Fruit fly (Drosophila melanogaster) whole organism, embryonic: ENCODE data around the gene CG13250.
A peak's percentile ranks its signal among the peaks of the same experiment; 100 is the strongest.

Experiments
- Atf6 ChIP-seq: fragments of 200-800 bp; sonication (Bioruptor generic); IDR thresholded peaks from 2 replicates; pipeline ENCODE4 v1.3.6; 2022; ENCODE audit warnings: missing biosample characterization, missing genetic modification characterization
- CG10366 ChIP-seq: fragments of 200-800 bp; sonication (Bioruptor generic); IDR thresholded peaks from 2 replicates; pipeline ENCODE4 v1.3.6; 2022; ENCODE audit warnings: missing biosample characterization, missing genetic modification characterization
- CG10462 ChIP-seq: fragments of 200-800 bp; sonication (Bioruptor generic); optimal IDR thresholded peaks from 2 replicates; lab custom pipeline; 2016; ENCODE audit warnings: missing biosample characterization, missing genetic modification characterization
- CG10979 ChIP-seq: fragments of 200-800 bp; sonication (Bioruptor generic); optimal IDR thresholded peaks from 2 replicates; lab custom pipeline; 2018; ENCODE audit warnings: missing biosample characterization, mild to moderate bottlenecking, missing genetic modification characterization, moderate library complexity
- CG12104 ChIP-seq: fragments of 200-800 bp; sonication (Bioruptor generic); optimal IDR thresholded peaks from 3 replicates; lab custom pipeline; 2016; ENCODE audit warnings: missing biosample characterization, missing genetic modification characterization
- CG1233 ChIP-seq: fragments of 200-800 bp; sonication (Bioruptor generic); optimal IDR thresholded peaks from 4 replicates; lab custom pipeline; 2018; ENCODE audit warnings: missing biosample characterization, mild to moderate bottlenecking, missing genetic modification characterization
- CG13287 ChIP-seq: fragments of 200-800 bp; sonication (Bioruptor generic); IDR thresholded peaks from 2 replicates; pipeline ENCODE4 v1.3.6; 2022; ENCODE audit warnings: missing biosample characterization, missing genetic modification characterization; ENCODE audit not compliant: partially characterized antibody
- CG13624 ChIP-seq: fragments of 200-800 bp; sonication (Bioruptor generic); optimal IDR thresholded peaks from 2 replicates; lab custom pipeline; 2016; ENCODE audit warnings: missing biosample characterization, missing genetic modification characterization
- CG15514 ChIP-seq: fragments of 200-800 bp; sonication (Bioruptor generic); optimal IDR thresholded peaks from 3 replicates; lab custom pipeline; 2017; ENCODE audit warnings: missing biosample characterization, missing genetic modification characterization, mild to moderate bottlenecking, moderate library complexity, missing genetic modification reagents
- CG15696 ChIP-seq: fragments of 200-800 bp; sonication (Bioruptor generic); optimal IDR thresholded peaks from 2 replicates; lab custom pipeline; 2019; ENCODE audit warnings: missing biosample characterization, mild to moderate bottlenecking, missing genetic modification characterization, moderate library complexity
- CG1603 ChIP-seq: fragments of 200-800 bp; sonication (Bioruptor generic); optimal IDR thresholded peaks from 2 replicates; lab custom pipeline; 2019; ENCODE audit warnings: missing biosample characterization, mild to moderate bottlenecking, missing genetic modification characterization, moderate library complexity
- CG16863 ChIP-seq: fragments of 200-800 bp; sonication (Bioruptor generic); optimal IDR thresholded peaks from 3 replicates; lab custom pipeline; 2016; ENCODE audit warnings: missing biosample characterization, missing genetic modification characterization
- CG17361 ChIP-seq: fragments of 200-800 bp; sonication (Bioruptor generic); IDR thresholded peaks from 3 replicates; pipeline ENCODE4 v1.3.6; 2022; ENCODE audit warnings: missing biosample characterization, missing genetic modification characterization
- CG17829 ChIP-seq: fragments of 200-800 bp; optimal IDR thresholded peaks from 2 replicates; lab custom pipeline; 2019; ENCODE audit warnings: missing biosample characterization, mild to moderate bottlenecking, missing genetic modification characterization, moderate library complexity
- CG18476 ChIP-seq: fragments of 200-800 bp; sonication (Bioruptor generic); optimal IDR thresholded peaks from 2 replicates; lab custom pipeline; 2016; ENCODE audit warnings: missing biosample characterization, mild to moderate bottlenecking, missing genetic modification characterization
- CG2875 ChIP-seq: fragments of 200-800 bp; sonication (Bioruptor generic); optimal IDR thresholded peaks from 2 replicates; lab custom pipeline; 2017; ENCODE audit warnings: missing biosample characterization, mild to moderate bottlenecking, missing genetic modification characterization, missing genetic modification reagents
- CG31224 ChIP-seq: fragments of 200-800 bp; sonication (Bioruptor generic); IDR thresholded peaks from 2 replicates; pipeline ENCODE4 v1.3.6; 2022; ENCODE audit warnings: missing biosample characterization, missing genetic modification characterization
- CG32772 ChIP-seq: fragments of 200-800 bp; sonication (Bioruptor generic); IDR thresholded peaks from 2 replicates; pipeline ENCODE4 v1.3.6; 2022; ENCODE audit warnings: missing biosample characterization, missing genetic modification characterization
- CG34224 ChIP-seq: fragments of 200-800 bp; sonication (Bioruptor generic); IDR thresholded peaks from 3 replicates; pipeline ENCODE4 v1.3.6; 2022; ENCODE audit warnings: missing biosample characterization, missing genetic modification characterization; ENCODE audit not compliant: partially characterized antibody
- CG34376 ChIP-seq: fragments of 200-800 bp; sonication (Bioruptor generic); optimal IDR thresholded peaks from 2 replicates; lab custom pipeline; 2018; ENCODE audit warnings: missing biosample characterization, mild to moderate bottlenecking, missing genetic modification characterization
- CG7357 ChIP-seq: fragments of 200-800 bp; sonication (Bioruptor generic); IDR thresholded peaks from 3 replicates; pipeline ENCODE4 v1.3.6; 2022; ENCODE audit warnings: missing biosample characterization, missing genetic modification characterization
- CG7556 ChIP-seq: fragments of 200-800 bp; sonication (Bioruptor generic); optimal IDR thresholded peaks from 2 replicates; lab custom pipeline; 2017; ENCODE audit warnings: missing biosample characterization, mild to moderate bottlenecking, missing genetic modification characterization
- CG7839 ChIP-seq: fragments of 200-800 bp; sonication (Bioruptor generic); optimal IDR thresholded peaks from 3 replicates; lab custom pipeline; 2018; ENCODE audit warnings: missing biosample characterization, mild to moderate bottlenecking, missing genetic modification characterization, moderate library complexity
- Doc3 ChIP-seq: fragments of 200-800 bp; sonication (Bioruptor generic); IDR thresholded peaks from 3 replicates; pipeline ENCODE4 v1.3.6; 2022; ENCODE audit warnings: missing biosample characterization, missing genetic modification characterization; ENCODE audit not compliant: partially characterized antibody
- E2f2 ChIP-seq: fragments of 200-800 bp; sonication (Bioruptor generic); IDR thresholded peaks from 2 replicates; pipeline ENCODE4 v1.3.6; 2022; ENCODE audit warnings: missing biosample characterization, missing genetic modification characterization
- Elba2 ChIP-seq: fragments of 200-800 bp; sonication (Bioruptor generic); optimal IDR thresholded peaks from 3 replicates; lab custom pipeline; 2016; ENCODE audit warnings: missing biosample characterization, missing genetic modification characterization
- Fer3 ChIP-seq: fragments of 200-800 bp; sonication (Bioruptor generic); optimal IDR thresholded peaks from 2 replicates; lab custom pipeline; 2018; ENCODE audit warnings: missing biosample characterization, mild to moderate bottlenecking, missing genetic modification characterization, moderate library complexity
- HLH54F ChIP-seq: fragments of 200-800 bp; sonication (Bioruptor generic); optimal IDR thresholded peaks from 3 replicates; lab custom pipeline; 2016; ENCODE audit warnings: missing biosample characterization, missing genetic modification characterization
- Hsf ChIP-seq: fragments of 200-800 bp; sonication (Bioruptor generic); optimal IDR thresholded peaks from 3 replicates; lab custom pipeline; 2016; ENCODE audit warnings: missing biosample characterization, missing genetic modification characterization
- Max ChIP-seq: fragments of 200-800 bp; sonication (Bioruptor generic); optimal IDR thresholded peaks from 2 replicates; lab custom pipeline; 2016; ENCODE audit warnings: missing biosample characterization, mild to moderate bottlenecking, missing genetic modification characterization
- NfI ChIP-seq: fragments of 200-800 bp; sonication (Bioruptor generic); optimal IDR thresholded peaks from 3 replicates; lab custom pipeline; 2018; ENCODE audit warnings: missing biosample characterization, mild to moderate bottlenecking, missing genetic modification characterization, moderate library complexity
- Scr ChIP-seq: fragments of 200-800 bp; sonication (Bioruptor generic); IDR thresholded peaks from 2 replicates; pipeline ENCODE4 v1.3.6; 2022; ENCODE audit warnings: missing biosample characterization, missing genetic modification characterization; ENCODE audit not compliant: partially characterized antibody
- Six4 ChIP-seq: fragments of 200-800 bp; sonication (Bioruptor generic); optimal IDR thresholded peaks from 2 replicates; lab custom pipeline; 2016; ENCODE audit warnings: missing biosample characterization, missing genetic modification characterization
- Sox100B ChIP-seq: fragments of 200-800 bp; sonication (Bioruptor generic); optimal IDR thresholded peaks from 3 replicates; lab custom pipeline; 2018; ENCODE audit warnings: missing biosample characterization, mild to moderate bottlenecking, missing genetic modification characterization
- Stat92E ChIP-seq, 3 experiments: fragments of >200 bp in 2 of 3; fragments of 200-800 bp in 1 of 3; sonication (Bioruptor generic) in 1 of 3; optimal IDR thresholded peaks; 2 replicates each; lab custom pipeline; 2017 to 2019; ENCODE audit warnings: missing biosample characterization in 3 of 3, missing genetic modification characterization in 3 of 3, mild to moderate bottlenecking in 1 of 3, moderate library complexity in 1 of 3
- ci ChIP-seq: fragments of 200-800 bp; sonication (Bioruptor generic); IDR thresholded peaks from 3 replicates; pipeline ENCODE4 v1.3.6; 2022; ENCODE audit warnings: missing biosample characterization, missing genetic modification characterization
- crol ChIP-seq: fragments of 200-800 bp; sonication (Bioruptor generic); IDR thresholded peaks from 2 replicates; pipeline ENCODE4 v1.3.6; 2022; ENCODE audit warnings: missing biosample characterization, missing genetic modification characterization
- exex ChIP-seq: fragments of 200-800 bp; sonication (Bioruptor generic); optimal IDR thresholded peaks from 4 replicates; lab custom pipeline; 2018; ENCODE audit warnings: missing biosample characterization, mild to moderate bottlenecking, missing genetic modification characterization, moderate library complexity
- gce ChIP-seq: fragments of 200-800 bp; sonication (Bioruptor generic); IDR thresholded peaks from 3 replicates; pipeline ENCODE4 v1.3.6; 2022; ENCODE audit warnings: missing biosample characterization, missing genetic modification characterization
- gsb ChIP-seq: fragments of 200-800 bp; sonication (Bioruptor generic); IDR thresholded peaks from 2 replicates; pipeline ENCODE4 v1.3.6; 2022; ENCODE audit warnings: missing biosample characterization, missing genetic modification characterization
- kay ChIP-seq: fragments of 200-800 bp; sonication (Bioruptor generic); optimal IDR thresholded peaks from 2 replicates; lab custom pipeline; 2016; ENCODE audit warnings: missing biosample characterization, missing genetic modification characterization
- nau ChIP-seq: fragments of 200-800 bp; sonication (Bioruptor generic); optimal IDR thresholded peaks from 3 replicates; lab custom pipeline; 2017; ENCODE audit warnings: missing biosample characterization, mild to moderate bottlenecking, missing genetic modification characterization, missing genetic modification reagents
- pnt ChIP-seq: fragments of 200-800 bp; sonication (Bioruptor generic); optimal IDR thresholded peaks from 3 replicates; lab custom pipeline; 2016; ENCODE audit warnings: missing biosample characterization, missing genetic modification characterization
- sisA ChIP-seq: fragments of 200-800 bp; sonication (Bioruptor generic); IDR thresholded peaks from 2 replicates; pipeline ENCODE4 v1.3.6; 2022; ENCODE audit warnings: missing biosample characterization, missing genetic modification characterization
- tap ChIP-seq: fragments of 200-800 bp; optimal IDR thresholded peaks from 3 replicates; lab custom pipeline; 2019; ENCODE audit warnings: missing biosample characterization, mild to moderate bottlenecking, missing genetic modification characterization, moderate library complexity
- tgo ChIP-seq: fragments of 200-800 bp; sonication (Bioruptor generic); IDR thresholded peaks from 3 replicates; pipeline ENCODE4 v1.3.6; 2022; ENCODE audit warnings: missing biosample characterization, missing genetic modification characterization
- tio ChIP-seq: fragments of 200-800 bp; sonication (Bioruptor generic); optimal IDR thresholded peaks from 2 replicates; lab custom pipeline; 2017; ENCODE audit warnings: missing biosample characterization, missing genetic modification characterization, inconsistent platforms
- vnd ChIP-seq: fragments of 200-800 bp; sonication (Bioruptor generic); IDR thresholded peaks from 3 replicates; pipeline ENCODE4 v1.3.6; 2022; ENCODE audit warnings: missing biosample characterization, missing genetic modification characterization; ENCODE audit not compliant: partially characterized antibody
- yki ChIP-seq: fragments of >200 bp; optimal IDR thresholded peaks from 3 replicates; lab custom pipeline; 2018

CG13250 gene

DNA sequence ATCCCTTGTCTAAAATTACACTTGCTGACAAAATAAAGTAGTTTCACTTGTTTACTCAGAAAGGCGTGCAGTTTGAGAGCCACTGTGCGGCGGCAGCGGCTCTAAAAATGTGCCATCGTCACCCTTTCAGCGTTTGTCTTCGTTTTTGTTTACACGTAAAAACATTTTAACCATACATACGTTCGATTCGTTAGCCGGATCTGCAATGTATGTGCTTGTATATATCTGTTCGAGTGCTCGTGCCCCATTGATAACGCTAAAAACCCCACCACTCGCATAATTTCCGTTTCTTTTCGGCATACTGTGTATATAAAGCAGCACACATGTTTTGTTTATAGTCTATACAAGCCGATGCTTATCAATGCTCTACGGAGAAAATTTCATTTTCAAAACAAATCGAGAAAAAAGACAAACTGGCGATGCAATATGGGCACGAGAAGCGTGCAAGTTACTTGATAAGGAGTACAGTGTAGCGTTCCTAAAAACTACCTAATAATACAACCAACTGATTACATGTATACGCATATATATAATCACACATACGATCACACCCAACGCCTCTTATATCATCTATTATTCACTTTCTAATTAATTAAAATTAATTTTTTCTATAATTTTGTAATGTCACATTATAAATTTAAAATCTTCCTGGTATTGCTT is 16.9 kb upstream of the CG13250 start (continued):
- TF ChIP-seq NfI (GFP tag; lab: Kevin White, UChicago) (no peak), tio (GFP tag; lab: Kevin White, UChicago) (peak; percentile 4), Six4 (GFP tag; lab: Kevin White, UChicago) (peak; percentile 42), E2f2 (GFP tag; lab: Robert Waterston, UW) (no peak; the same call in 1 of the 2 replicates), Stat92E (GFP tag; optimal IDR thresholded peaks at IDR 0.05; lab: Kevin White, UChicago) (peak in 1 of 3 experiments; percentile 32), CG17829 (peak; percentile 65), sisA (GFP tag; lab: Robert Waterston, UW) (peak; percentile 38; the same call in 1 of the 2 replicates), vnd (no peak), CG10979 (tag; lab: Kevin White, UChicago) (peak; percentile 59), exex (tag; lab: Kevin White, UChicago) (peak; percentile 29), Doc3 (GFP tag; lab: Robert Waterston, UW) (no peak), HLH54F (GFP tag; lab: Kevin White, UChicago) (no peak), Scr (GFP tag; lab: Robert Waterston, UW) (0 out of 2 replicates have a peak, but pooled peaks have one; percentile 9), tap (tag; lab: Kevin White, UChicago) (peak; percentile 64), CG1603 (peak; percentile 20), CG18476 (GFP tag; lab: Kevin White, UChicago) (no peak), CG32772 (GFP tag; lab: Robert Waterston, UW) (peak; percentile 57), CG15696 (peak; percentile 61), CG13287 (peak; percentile 8; the same call in 1 of the 2 replicates), CG7556 (GFP tag; lab: Kevin White, UChicago) (peak; percentile 66), tgo (GFP tag; lab: Robert Waterston, UW) (peak; percentile 22; the same call in 2 of the 3 replicates), Fer3 (tag; lab: Kevin White, UChicago) (peak; percentile 28), Hsf (GFP tag; lab: Kevin White, UChicago) (no peak), kay (no peak), CG10366 (GFP tag; lab: Robert Waterston, UW) (peak; percentile 33), CG1233 (GFP tag; lab: Kevin White, UChicago) (peak; percentile 56), CG34376 (peak; percentile 16), Sox100B (peak; percentile 57), nau (GFP tag; lab: Kevin White, UChicago) (no peak), CG10462 (no peak), gce (0 out of 3 replicates have a peak, but pooled peaks have one; percentile 53), Elba2 (GFP tag; lab: Kevin White, UChicago) (no peak), CG12104 (GFP tag; lab: Kevin White, UChicago) (no peak), yki (no peak), CG16863 (no peak), pnt (GFP tag; lab: Kevin White, UChicago) (no peak), CG31224 (GFP tag; lab: Robert Waterston, UW) (no peak), ci (peak; percentile 73; the same call in 2 of the 3 replicates), CG2875 (GFP tag; lab: Kevin White, UChicago) (no peak), crol (GFP tag; lab: Robert Waterston, UW) (no peak), CG7839 (tag; lab: Kevin White, UChicago) (peak; percentile 45), CG13624 (no peak), Atf6 (0 out of 2 replicates have a peak, but pooled peaks have one; percentile 28), CG17361 (GFP tag; lab: Robert Waterston, UW) (peak; percentile 77), Max (GFP tag; lab: Kevin White, UChicago) (no peak), gsb (GFP tag; lab: Robert Waterston, UW) (no peak), CG7357 (GFP tag; lab: Robert Waterston, UW) (no peak), CG34224 (GFP tag; lab: Robert Waterston, UW) (0 out of 3 replicates have a peak, but pooled peaks have one; percentile 31), CG15514 (GFP tag; lab: Kevin White, UChicago) (peak; percentile 16)
